Fruit fly (Drosophila melanogaster) whole organism, wandering third instar larva: ENCODE results near the gene CG16782.

ENCODE experiments used
- CrebA ChIP-seq: fragments of 200-800 bp; sonication (Bioruptor generic); optimal IDR thresholded peaks from 2 replicates; lab custom pipeline; 2016; ENCODE audit warnings: missing biosample characterization, mild to moderate bottlenecking, missing genetic modification characterization, borderline replicate concordance
- Rel ChIP-seq, 2 experiments: fragments of 200-800 bp; sonication (Bioruptor generic) in 1 of 2; optimal IDR thresholded peaks; 2 replicates in 1 of 2; 3 replicates in 1 of 2; lab custom pipeline; 2016 to 2019; ENCODE audit warnings: mild to moderate bottlenecking in 2 of 2, missing biosample characterization in 2 of 2, missing genetic modification characterization in 2 of 2, moderate library complexity in 1 of 2
- Sp1 ChIP-seq: fragments of 200-800 bp; sonication (Bioruptor generic); optimal IDR thresholded peaks from 3 replicates; lab custom pipeline; 2019; ENCODE audit warnings: missing biosample characterization, mild to moderate bottlenecking, missing genetic modification characterization, moderate library complexity
- dmrt93B ChIP-seq: fragments of 200-800 bp; sonication (Bioruptor generic); optimal IDR thresholded peaks from 2 replicates; lab custom pipeline; 2018; ENCODE audit warnings: missing biosample characterization, mild to moderate bottlenecking, missing genetic modification characterization
- dsf ChIP-seq: sonication (Bioruptor generic); optimal IDR thresholded peaks from 2 replicates; lab custom pipeline; 2016; ENCODE audit warnings: missing biosample characterization, missing genetic modification characterization, borderline replicate concordance
- psq ChIP-seq: fragments of 200-800 bp; sonication (Bioruptor generic); optimal IDR thresholded peaks from 3 replicates; lab custom pipeline; 2017; ENCODE audit warnings: missing biosample characterization, mild to moderate bottlenecking, missing genetic modification characterization, moderate library complexity

- TF ChIP-seq psq (GFP tag; lab: Kevin White, UChicago), result no peak
- no peak for TF ChIP-seq dsf (GFP tag; lab: Kevin White, UChicago)
- no peak for TF ChIP-seq CrebA (GFP tag; lab: Kevin White, UChicago)
- peak; percentile 2 for TF ChIP-seq dmrt93B
- TF ChIP-seq Rel (GFP tag; optimal IDR thresholded peaks at IDR 0.05; lab: Kevin White, UChicago), result no peak
- TF ChIP-seq Rel (tag; optimal IDR thresholded peaks at IDR 0.05; lab: Kevin White, UChicago), result no peak
- no peak for TF ChIP-seq Sp1
Measured at dm6 chrX:3436183-3436582, 23.9 kb downstream of the CG16782 start.
